2 fruit fly cellular contexts compared by ENCODE assay signal in genomic region chr3L:18357645-18358044, dm6.
TF ChIP-seq lines count a peak whose summit lies in the region.

No protein-coding gene starts in this region.

- TF ChIP-seq CTCF in whole organism, embryonic (GFP tag; optimal IDR thresholded peaks at IDR 0.05; lab: Kevin White, UChicago) = no peak

TF ChIP-seq in whole organism, embryonic, 481 proteins besides CTCF, POLR2A, EP300 and RAD21 (continues in another document):
- TF ChIP-seq crol (GFP tag; IDR thresholded peaks at IDR 0.05; lab: Robert Waterston, UW) = no peak
- no peak for TF ChIP-seq bbx (GFP tag; IDR thresholded peaks at IDR 0.05; lab: Robert Waterston, UW; ENCODE audit: partially characterized antibody)
- no peak for TF ChIP-seq Elba2 (GFP tag; optimal IDR thresholded peaks at IDR 0.05; lab: Kevin White, UChicago)
- no peak for TF ChIP-seq unc-4 (GFP tag; IDR thresholded peaks at IDR 0.05; lab: Robert Waterston, UW; ENCODE audit: partially characterized antibody)
- TF ChIP-seq Dll (GFP tag; IDR thresholded peaks at IDR 0.05; lab: Robert Waterston, UW; ENCODE audit: partially characterized antibody) = no peak
- TF ChIP-seq CG7745 (tag; optimal IDR thresholded peaks at IDR 0.05; lab: Kevin White, UChicago) = no peak
- TF ChIP-seq sr (GFP tag; IDR thresholded peaks at IDR 0.05; lab: Robert Waterston, UW) = no peak
- no peak for TF ChIP-seq dmrt99B (tag; optimal IDR thresholded peaks at IDR 0.05; lab: Kevin White, UChicago)
- no peak for TF ChIP-seq Doc3 (GFP tag; IDR thresholded peaks at IDR 0.05; lab: Robert Waterston, UW; ENCODE audit: partially characterized antibody)
- no peak for TF ChIP-seq mam (GFP tag; optimal IDR thresholded peaks at IDR 0.05; lab: Kevin White, UChicago)
- no peak for TF ChIP-seq tio (GFP tag; optimal IDR thresholded peaks at IDR 0.05; lab: Kevin White, UChicago)
- TF ChIP-seq CG4360 (GFP tag; IDR thresholded peaks at IDR 0.05; lab: Robert Waterston, UW) = no peak
- TF ChIP-seq CG31365 (tag; optimal IDR thresholded peaks at IDR 0.05; lab: Kevin White, UChicago) = no peak
- peak; percentile 26 for TF ChIP-seq CG4424 (GFP tag; optimal IDR thresholded peaks at IDR 0.05; lab: Kevin White, UChicago)
- no peak for TF ChIP-seq Six4 (GFP tag; optimal IDR thresholded peaks at IDR 0.05; lab: Kevin White, UChicago)
- peak; percentile 50; the same call in 1 of the 2 replicates for TF ChIP-seq CG17328 (GFP tag; IDR thresholded peaks at IDR 0.05; lab: Robert Waterston, UW)
- no peak for TF ChIP-seq Blimp-1 (GFP tag; optimal IDR thresholded peaks at IDR 0.05; lab: Kevin White, UChicago)
- no peak for TF ChIP-seq CG11085 (GFP tag; IDR thresholded peaks at IDR 0.05; lab: Robert Waterston, UW)
- TF ChIP-seq CG14050 (GFP tag; IDR thresholded peaks at IDR 0.05; lab: Robert Waterston, UW) = no peak
- no peak for TF ChIP-seq CG4328 (GFP tag; optimal IDR thresholded peaks at IDR 0.05; lab: Kevin White, UChicago)
- TF ChIP-seq CG4617 (GFP tag; optimal IDR thresholded peaks at IDR 0.05; lab: Kevin White, UChicago; ENCODE audit: borderline replicate concordance) = no peak
- TF ChIP-seq vnd (GFP tag; IDR thresholded peaks at IDR 0.05; lab: Robert Waterston, UW; ENCODE audit: partially characterized antibody) = no peak
- TF ChIP-seq CG11696 (GFP tag; IDR thresholded peaks at IDR 0.05; lab: Robert Waterston, UW) = no peak
- TF ChIP-seq sob (GFP tag; IDR thresholded peaks at IDR 0.05; lab: Robert Waterston, UW) = no peak
- TF ChIP-seq CG7372 (GFP tag; IDR thresholded peaks at IDR 0.05; lab: Robert Waterston, UW) = no peak
- TF ChIP-seq CG12659 (GFP tag; optimal IDR thresholded peaks at IDR 0.05; lab: Kevin White, UChicago) = no peak
- TF ChIP-seq ase (GFP tag; IDR thresholded peaks at IDR 0.05; lab: Robert Waterston, UW) = no peak
- no peak for TF ChIP-seq gt (GFP tag; IDR thresholded peaks at IDR 0.05; lab: Robert Waterston, UW)
- no peak for TF ChIP-seq Med (GFP tag; lab: Kevin White, UChicago)
- peak; percentile 30 for TF ChIP-seq lilli (GFP tag; optimal IDR thresholded peaks at IDR 0.05; lab: Kevin White, UChicago)
- no peak for TF ChIP-seq CG8478 (optimal IDR thresholded peaks at IDR 0.05; lab: Kevin White, UChicago)
- peak; percentile 31 for TF ChIP-seq CG30431 (GFP tag; optimal IDR thresholded peaks at IDR 0.05; lab: Kevin White, UChicago)
- peak; percentile 46; the same call in 1 of the 2 replicates for TF ChIP-seq CG8765 (GFP tag; IDR thresholded peaks at IDR 0.05; lab: Robert Waterston, UW)
- TF ChIP-seq CG17385 (GFP tag; optimal IDR thresholded peaks at IDR 0.05; lab: Kevin White, UChicago) = no peak
- no peak for TF ChIP-seq esg (GFP tag; conservative IDR thresholded peaks at IDR 0.05; lab: Robert Waterston, UW)
- no peak for TF ChIP-seq Gug (GFP tag; IDR thresholded peaks at IDR 0.05; lab: Robert Waterston, UW)
- no peak for TF ChIP-seq jigr1 (GFP tag; IDR thresholded peaks at IDR 0.05; lab: Robert Waterston, UW)
- TF ChIP-seq cato (GFP tag; optimal IDR thresholded peaks at IDR 0.05; lab: Kevin White, UChicago; ENCODE audit: borderline replicate concordance) = no peak
- no peak for TF ChIP-seq Dip3 (GFP tag; optimal IDR thresholded peaks at IDR 0.05; lab: Kevin White, UChicago)
- TF ChIP-seq klu (GFP tag; IDR thresholded peaks at IDR 0.05; lab: Robert Waterston, UW) = no peak
- no peak for TF ChIP-seq Vsx1 (GFP tag; optimal IDR thresholded peaks at IDR 0.05; lab: Kevin White, UChicago)
- no peak for TF ChIP-seq otp (GFP tag; IDR thresholded peaks at IDR 0.05; lab: Robert Waterston, UW)
- no peak for TF ChIP-seq sisA (GFP tag; IDR thresholded peaks at IDR 0.05; lab: Robert Waterston, UW)
- no peak for TF ChIP-seq CG11247 (GFP tag; IDR thresholded peaks at IDR 0.05; lab: Robert Waterston, UW)
- TF ChIP-seq mld (GFP tag; IDR thresholded peaks at IDR 0.05; lab: Robert Waterston, UW; ENCODE audit: partially characterized antibody) = no peak
- no peak for TF ChIP-seq scrt (GFP tag; optimal IDR thresholded peaks at IDR 0.05; lab: Kevin White, UChicago)
- TF ChIP-seq CG8281 (tag; optimal IDR thresholded peaks at IDR 0.05; lab: Kevin White, UChicago) = no peak

TF ChIP-seq in whole organism, wandering third instar larva, 38 proteins besides CTCF, POLR2A, EP300 and RAD21:
- TF ChIP-seq sv (GFP tag; optimal IDR thresholded peaks at IDR 0.05; lab: Kevin White, UChicago) (peak; percentile 11), Rel (GFP tag; optimal IDR thresholded peaks at IDR 0.05; lab: Kevin White, UChicago) (no peak), Rel (tag; optimal IDR thresholded peaks at IDR 0.05; lab: Kevin White, UChicago) (no peak)
